In the genomic region with DNA sequence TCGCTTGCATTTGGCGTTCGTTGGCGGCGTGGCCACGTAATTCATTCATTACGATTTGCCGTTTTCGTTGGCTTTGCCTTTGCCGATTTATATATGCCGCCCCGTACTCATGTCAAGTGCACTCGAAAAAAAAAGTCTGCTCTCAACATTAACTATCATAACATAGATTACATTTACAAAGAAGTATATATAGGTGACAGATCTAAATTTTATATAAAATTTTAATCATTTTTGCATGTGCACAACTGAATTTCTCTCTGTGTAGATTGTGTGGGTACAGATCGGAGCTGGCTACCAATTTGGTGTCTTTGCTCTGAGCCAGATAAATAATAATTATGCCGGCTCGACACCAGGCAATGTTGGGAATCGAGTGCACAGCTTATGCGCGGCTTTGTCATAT, we compare ENCODE assay signal across 4 fruit fly cellular contexts.
A peak's percentile ranks its signal among the peaks of the same experiment; 100 is the strongest.
TF ChIP-seq lines count a peak whose summit lies in the region.

No protein-coding gene starts in this region.

- TF ChIP-seq CTCF in whole organism, embryonic (GFP tag; optimal IDR thresholded peaks at IDR 0.05; lab: Kevin White, UChicago), result no peak

TF ChIP-seq in whole organism, embryonic, 481 proteins besides CTCF, POLR2A, EP300 and RAD21 (continues in another document):
- no peak for TF ChIP-seq TFAM (GFP tag; optimal IDR thresholded peaks at IDR 0.05; lab: Kevin White, UChicago)
- TF ChIP-seq pfk (GFP tag; optimal IDR thresholded peaks at IDR 0.05; lab: Kevin White, UChicago), result no peak
- no peak for TF ChIP-seq sr (GFP tag; IDR thresholded peaks at IDR 0.05; lab: Robert Waterston, UW)
- TF ChIP-seq H2.0 (GFP tag; IDR thresholded peaks at IDR 0.05; lab: Robert Waterston, UW), result peak; percentile 40
- TF ChIP-seq Eip74EF (GFP tag; optimal IDR thresholded peaks at IDR 0.05; lab: Kevin White, UChicago), result no peak
- TF ChIP-seq CG10431 (GFP tag; optimal IDR thresholded peaks at IDR 0.05; lab: Kevin White, UChicago), result no peak
- no peak for TF ChIP-seq CG3281 (GFP tag; optimal IDR thresholded peaks at IDR 0.05; lab: Kevin White, UChicago)
- no peak for TF ChIP-seq Hey (tag; optimal IDR thresholded peaks at IDR 0.05; lab: Kevin White, UChicago)
- peak; percentile 59 for TF ChIP-seq Sox102F (GFP tag; optimal IDR thresholded peaks at IDR 0.05; lab: Kevin White, UChicago)
- TF ChIP-seq crp (GFP tag; optimal IDR thresholded peaks at IDR 0.05; lab: Kevin White, UChicago), result no peak
- no peak for TF ChIP-seq zen2 (GFP tag; IDR thresholded peaks at IDR 0.05; lab: Robert Waterston, UW; ENCODE audit: partially characterized antibody)
- no peak for TF ChIP-seq CG3407 (GFP tag; optimal IDR thresholded peaks at IDR 0.05; lab: Kevin White, UChicago)
- TF ChIP-seq CG32532 (GFP tag; IDR thresholded peaks at IDR 0.05; lab: Robert Waterston, UW), result no peak; the same call in 1 of the 2 replicates
- no peak for TF ChIP-seq CG17186 (GFP tag; optimal IDR thresholded peaks at IDR 0.05; lab: Kevin White, UChicago)
- peak; percentile 45 for TF ChIP-seq Blimp-1 (GFP tag; optimal IDR thresholded peaks at IDR 0.05; lab: Kevin White, UChicago)
- peak; percentile 64 for TF ChIP-seq gem (tag; optimal IDR thresholded peaks at IDR 0.05; lab: Kevin White, UChicago)
- no peak for TF ChIP-seq CG10565 (GFP tag; optimal IDR thresholded peaks at IDR 0.05; lab: Kevin White, UChicago)
- peak in 1 of 2 experiments; percentile 52 for TF ChIP-seq bsh (GFP tag; optimal IDR thresholded peaks at IDR 0.05; lab: Kevin White, UChicago)
- TF ChIP-seq CG31441 (GFP tag; IDR thresholded peaks at IDR 0.05; lab: Robert Waterston, UW), result peak; percentile 62
- TF ChIP-seq CG18619 (GFP tag; optimal IDR thresholded peaks at IDR 0.05; lab: Kevin White, UChicago), result peak; percentile 15
- TF ChIP-seq bab2 (GFP tag; optimal IDR thresholded peaks at IDR 0.05; lab: Kevin White, UChicago), result peak; percentile 8
- TF ChIP-seq Chrac-16 (GFP tag; optimal IDR thresholded peaks at IDR 0.05; lab: Kevin White, UChicago), result peak; percentile 17

TF ChIP-seq in whole organism, prepupa, 60 proteins besides CTCF, POLR2A, EP300 and RAD21 (continues in another document):
- TF ChIP-seq Hr38 (GFP tag; optimal IDR thresholded peaks at IDR 0.05; lab: Kevin White, UChicago) (no peak), eg (GFP tag; IDR thresholded peaks at IDR 0.05; lab: Robert Waterston, UW) (peak; percentile 91), dsx (GFP tag; optimal IDR thresholded peaks at IDR 0.05; lab: Kevin White, UChicago; ENCODE audit: poor library complexity, severe bottlenecking) (peak; percentile 45), fd85E (GFP tag; optimal IDR thresholded peaks at IDR 0.05; lab: Kevin White, UChicago) (no peak), CG8119 (GFP tag; IDR thresholded peaks at IDR 0.05; lab: Robert Waterston, UW) (peak; percentile 81), Sox15 (GFP tag; optimal IDR thresholded peaks at IDR 0.05; lab: Kevin White, UChicago) (peak; percentile 6), CG3919 (GFP tag; optimal IDR thresholded peaks at IDR 0.05; lab: Kevin White, UChicago) (peak; percentile 77), CG8632 (GFP tag; optimal IDR thresholded peaks at IDR 0.05; lab: Kevin White, UChicago) (peak; percentile 35), dac (GFP tag; optimal IDR thresholded peaks at IDR 0.05; lab: Kevin White, UChicago) (peak; percentile 34), pdm3 (GFP tag; optimal IDR thresholded peaks at IDR 0.05; lab: Kevin White, UChicago) (peak; percentile 77), esn (GFP tag; optimal IDR thresholded peaks at IDR 0.05; lab: Kevin White, UChicago) (peak; percentile 79), salr (GFP tag; optimal IDR thresholded peaks at IDR 0.05; lab: Kevin White, UChicago) (peak in 1 of 2 experiments; percentile 49), CG4318 (GFP tag; optimal IDR thresholded peaks at IDR 0.05; lab: Kevin White, UChicago) (peak; percentile 47), Eip75B (GFP tag; optimal IDR thresholded peaks at IDR 0.05; lab: Kevin White, UChicago) (peak; percentile 68), Gug (GFP tag; IDR thresholded peaks at IDR 0.05; lab: Robert Waterston, UW) (peak; percentile 75), Sox102F (GFP tag; optimal IDR thresholded peaks at IDR 0.05; lab: Kevin White, UChicago) (peak; percentile 63), CG32006 (GFP tag; optimal IDR thresholded peaks at IDR 0.05; lab: Kevin White, UChicago) (peak; percentile 71), CG31627 (GFP tag; optimal IDR thresholded peaks at IDR 0.05; lab: Kevin White, UChicago) (peak; percentile 75), Met (GFP tag; optimal IDR thresholded peaks at IDR 0.05; lab: Kevin White, UChicago) (peak; percentile 79), CG1621 (tag; optimal IDR thresholded peaks at IDR 0.05; lab: Kevin White, UChicago) (peak; percentile 45), CG10669 (GFP tag; optimal IDR thresholded peaks at IDR 0.05; lab: Kevin White, UChicago) (peak; percentile 58), Eip78C (GFP tag; lab: Kevin White, UChicago) (peak; percentile 94)

TF ChIP-seq in whole organism, pupa, 21 proteins besides CTCF, POLR2A, EP300 and RAD21:
- TF ChIP-seq Pif1A (GFP tag; optimal IDR thresholded peaks at IDR 0.05; lab: Kevin White, UChicago), result peak; percentile 65
- TF ChIP-seq fd96Ca (GFP tag; IDR thresholded peaks at IDR 0.05; lab: Robert Waterston, UW), result peak; percentile 83; the same call in 2 of the 3 replicates
- TF ChIP-seq CG34367 (tag; optimal IDR thresholded peaks at IDR 0.05; lab: Kevin White, UChicago), result peak; percentile 55
- peak; percentile 64 for TF ChIP-seq Pif1B (GFP tag; optimal IDR thresholded peaks at IDR 0.05; lab: Kevin White, UChicago)
- TF ChIP-seq CG10348 (GFP tag; IDR thresholded peaks at IDR 0.05; lab: Robert Waterston, UW), result no peak
- peak; percentile 62 for TF ChIP-seq CG8159 (tag; optimal IDR thresholded peaks at IDR 0.05; lab: Kevin White, UChicago)
- TF ChIP-seq CG9948 (tag; optimal IDR thresholded peaks at IDR 0.05; lab: Kevin White, UChicago), result peak; percentile 55
- peak; percentile 66 for TF ChIP-seq CG8301 (tag; optimal IDR thresholded peaks at IDR 0.05; lab: Kevin White, UChicago)
- TF ChIP-seq CG12605 (GFP tag; IDR thresholded peaks at IDR 0.05; lab: Robert Waterston, UW), result peak; percentile 78
- TF ChIP-seq D1 (tag; optimal IDR thresholded peaks at IDR 0.05; lab: Kevin White, UChicago), result no peak
- peak; percentile 55 for TF ChIP-seq Snoo (tag; optimal IDR thresholded peaks at IDR 0.05; lab: Kevin White, UChicago)
- peak; percentile 62 for TF ChIP-seq CG14655 (GFP tag; optimal IDR thresholded peaks at IDR 0.05; lab: Kevin White, UChicago)
- peak; percentile 57 for TF ChIP-seq CG15710 (tag; optimal IDR thresholded peaks at IDR 0.05; lab: Kevin White, UChicago)
- peak; percentile 89 for TF ChIP-seq CG4496 (GFP tag; IDR thresholded peaks at IDR 0.05; lab: Robert Waterston, UW)
- no peak for TF ChIP-seq CG13204 (GFP tag; optimal IDR thresholded peaks at IDR 0.05; lab: Kevin White, UChicago)
- peak; percentile 89 for TF ChIP-seq CG32121 (GFP tag; IDR thresholded peaks at IDR 0.05; lab: Robert Waterston, UW)
- TF ChIP-seq gl (tag; optimal IDR thresholded peaks at IDR 0.05; lab: Kevin White, UChicago), result no peak
- TF ChIP-seq rn (GFP tag; IDR thresholded peaks at IDR 0.05; lab: Robert Waterston, UW), result peak; percentile 65
- peak; percentile 83 for TF ChIP-seq Ets98B (GFP tag; IDR thresholded peaks at IDR 0.05; lab: Robert Waterston, UW)
- no peak for TF ChIP-seq EcR (GFP tag; optimal IDR thresholded peaks at IDR 0.05; lab: Kevin White, UChicago)
- TF ChIP-seq CG17806 (tag; optimal IDR thresholded peaks at IDR 0.05; lab: Kevin White, UChicago), result peak; percentile 60

TF ChIP-seq in whole organism, wandering third instar larva, 38 proteins besides CTCF, POLR2A, EP300 and RAD21:
- TF ChIP-seq fru (GFP tag; optimal IDR thresholded peaks at IDR 0.05; lab: Kevin White, UChicago), result peak; percentile 71
- no peak for TF ChIP-seq tai (GFP tag; optimal IDR thresholded peaks at IDR 0.05; lab: Kevin White, UChicago)
- TF ChIP-seq dmrt93B (GFP tag; optimal IDR thresholded peaks at IDR 0.05; lab: Kevin White, UChicago), result peak; percentile 31
- peak; percentile 66 for TF ChIP-seq rgr (GFP tag; optimal IDR thresholded peaks at IDR 0.05; lab: Kevin White, UChicago)
- peak; percentile 52 for TF ChIP-seq Sp1 (GFP tag; optimal IDR thresholded peaks at IDR 0.05; lab: Kevin White, UChicago)
- peak in 1 of 2 experiments; percentile 59 for TF ChIP-seq foxo (GFP tag; optimal IDR thresholded peaks at IDR 0.05; lab: Kevin White, UChicago)
- TF ChIP-seq ey (GFP tag; optimal IDR thresholded peaks at IDR 0.05; lab: Kevin White, UChicago), result peak; percentile 63
- TF ChIP-seq CG32264 (GFP tag; optimal IDR thresholded peaks at IDR 0.05; lab: Kevin White, UChicago), result peak; percentile 14
- TF ChIP-seq Mio (GFP tag; optimal IDR thresholded peaks at IDR 0.05; lab: Kevin White, UChicago), result no peak
- TF ChIP-seq h (GFP tag; optimal IDR thresholded peaks at IDR 0.05; lab: Kevin White, UChicago), result peak; percentile 63
- TF ChIP-seq sage (GFP tag; optimal IDR thresholded peaks at IDR 0.05; lab: Kevin White, UChicago), result no peak
- TF ChIP-seq Hnf4 (GFP tag; optimal IDR thresholded peaks at IDR 0.05; lab: Kevin White, UChicago), result peak; percentile 48
- peak; percentile 60 for TF ChIP-seq OdsH (GFP tag; optimal IDR thresholded peaks at IDR 0.05; lab: Kevin White, UChicago)
- TF ChIP-seq lola (GFP tag; optimal IDR thresholded peaks at IDR 0.05; lab: Kevin White, UChicago), result no peak
- TF ChIP-seq sv (GFP tag; optimal IDR thresholded peaks at IDR 0.05; lab: Kevin White, UChicago), result no peak
- peak; percentile 70 for TF ChIP-seq br (GFP tag; optimal IDR thresholded peaks at IDR 0.05; lab: Kevin White, UChicago)
- peak; percentile 68 for TF ChIP-seq HLH106 (tag; optimal IDR thresholded peaks at IDR 0.05; lab: Kevin White, UChicago)
- TF ChIP-seq psq (GFP tag; optimal IDR thresholded peaks at IDR 0.05; lab: Kevin White, UChicago), result peak; percentile 51
TF ChIP-seq in whole organism, wandering third instar larva: peak in this region for 13.

Comparison
In these comparisons a context has a peak if more than half of its experiments do, and no peak if none do; other contexts are left out.
1. Of the 7 proteins assayed by ChIP-seq in both whole organism, embryonic and whole organism, prepupa: peak only in whole organism, embryonic: none; only in whole organism, prepupa: CG6854, Gug, Hr39 and Lpt; in both: Blimp-1 and Sox102F; in neither: 1.